Fruit fly (Drosophila melanogaster) whole organism, prepupa: Measurements from ENCODE around the gene Tap42.

ENCODE experiments used
- CG10669 ChIP-seq: fragments of 200-800 bp; sonication (Bioruptor generic); optimal IDR thresholded peaks from 3 replicates; lab custom pipeline; 2018; ENCODE audit warnings: missing biosample characterization, mild to moderate bottlenecking, missing genetic modification characterization, moderate library complexity
- CG15336 ChIP-seq: fragments of 200-800 bp; sonication (Bioruptor generic); IDR thresholded peaks from 2 replicates; pipeline ENCODE4 v1.3.6; 2022; ENCODE audit warnings: missing biosample characterization, missing genetic modification characterization
- CG16779 ChIP-seq: fragments of 200-800 bp; sonication (Bioruptor generic); optimal IDR thresholded peaks from 3 replicates; lab custom pipeline; 2017; ENCODE audit warnings: missing biosample characterization, mild to moderate bottlenecking, missing genetic modification characterization
- CG6276 ChIP-seq: fragments of 200-800 bp; sonication (Bioruptor generic); optimal IDR thresholded peaks from 2 replicates; lab custom pipeline; 2017; ENCODE audit warnings: missing biosample characterization, mild to moderate bottlenecking, missing genetic modification characterization
- Eip93F ChIP-seq: fragments of 200-800 bp; sonication (Bioruptor generic); optimal IDR thresholded peaks from 2 replicates; lab custom pipeline; 2016; ENCODE audit warnings: missing biosample characterization, mild to moderate bottlenecking, missing genetic modification characterization
- Lpt ChIP-seq: fragments of 200-800 bp; sonication (Bioruptor generic); optimal IDR thresholded peaks from 3 replicates; lab custom pipeline; 2016; ENCODE audit warnings: missing biosample characterization, missing genetic modification characterization
- achi ChIP-seq: fragments of 200-800 bp; sonication (Bioruptor generic); optimal IDR thresholded peaks from 3 replicates; lab custom pipeline; 2016; ENCODE audit warnings: missing biosample characterization, missing genetic modification characterization
- acj6 ChIP-seq: fragments of 200-800 bp; sonication (Bioruptor generic); optimal IDR thresholded peaks from 3 replicates; lab custom pipeline; 2016; ENCODE audit warnings: missing biosample characterization, missing genetic modification characterization
- dac ChIP-seq: fragments of 200-800 bp; sonication (Bioruptor generic); optimal IDR thresholded peaks from 2 replicates; lab custom pipeline; 2017; ENCODE audit warnings: missing biosample characterization, mild to moderate bottlenecking, missing genetic modification characterization
- eg ChIP-seq: fragments of 200-800 bp; sonication (Bioruptor generic); IDR thresholded peaks from 3 replicates; pipeline ENCODE4 v1.3.6; 2022; ENCODE audit warnings: missing biosample characterization, missing genetic modification characterization
- salr ChIP-seq, 2 experiments: fragments of 200-800 bp; sonication (Bioruptor generic); optimal IDR thresholded peaks; 3 replicates each; lab custom pipeline; 2016 to 2018; ENCODE audit warnings: missing biosample characterization in 2 of 2, missing genetic modification characterization in 2 of 2, mild to moderate bottlenecking in 1 of 2
- vri ChIP-seq: fragments of 200-800 bp; sonication (Bioruptor generic); optimal IDR thresholded peaks from 3 replicates; lab custom pipeline; 2016; ENCODE audit warnings: missing biosample characterization, mild to moderate bottlenecking, missing genetic modification characterization

- TF ChIP-seq acj6 (GFP tag; lab: Kevin White, UChicago) (no peak), Lpt (no peak), eg (GFP tag; lab: Robert Waterston, UW) (no peak), CG10669 (GFP tag; lab: Kevin White, UChicago) (no peak), CG16779 (tag; lab: Kevin White, UChicago) (no peak), dac (no peak), vri (no peak), CG6276 (GFP tag; lab: Kevin White, UChicago) (no peak), achi (GFP tag; lab: Kevin White, UChicago) (no peak), salr (GFP tag; optimal IDR thresholded peaks at IDR 0.05; lab: Kevin White, UChicago) (no peak), Eip93F (GFP tag; lab: Kevin White, UChicago) (no peak), CG15336 (GFP tag; lab: Robert Waterston, UW) (no peak)
Measured at dm6 chr2L:13361465-13361864, 6.0 kb upstream of the Tap42 start, which contains the start of gene CG9377.
